Worm (Caenorhabditis elegans) whole organism, L3 larva: Measurements from ENCODE around the gene B0238.9.
A peak's percentile ranks its signal among the peaks of the same experiment; 100 is the strongest.

Experiments
- ZK546.5 ChIP-seq: sonication (generic microtip); optimal IDR thresholded peaks from 2 replicates; lab custom pipeline; 2017; ENCODE audit warnings: missing biosample characterization, missing genetic modification characterization
- aly-2 ChIP-seq: fragments of 150-350 bp; optimal IDR thresholded peaks from 2 replicates; lab custom pipeline; 2014; ENCODE audit warnings: missing biosample characterization, missing genetic modification characterization
- ama-1 ChIP-seq: fragments of 150-350 bp; optimal IDR thresholded peaks from 2 replicates; lab custom pipeline; 2018
- ceh-16 ChIP-seq: sonication (generic microtip); optimal IDR thresholded peaks from 2 replicates; lab custom pipeline; 2017; ENCODE audit warnings: missing biosample characterization, missing genetic modification characterization
- ceh-28 ChIP-seq: fragments of 150-350 bp; optimal IDR thresholded peaks from 2 replicates; lab custom pipeline; 2014; ENCODE audit warnings: missing biosample characterization, missing genetic modification reagents, missing genetic modification characterization
- ceh-82 ChIP-seq: fragments of 150-350 bp; optimal IDR thresholded peaks from 2 replicates; lab custom pipeline; 2014; ENCODE audit warnings: missing biosample characterization, missing genetic modification characterization
- daf-12 ChIP-seq: fragments of 150-350 bp; optimal IDR thresholded peaks from 2 replicates; lab custom pipeline; 2014; ENCODE audit warnings: missing biosample characterization, missing genetic modification reagents, missing genetic modification characterization
- egl-5 ChIP-seq: fragments of 150-350 bp; optimal IDR thresholded peaks from 2 replicates; lab custom pipeline; 2017; ENCODE audit warnings: missing biosample characterization, missing genetic modification reagents, missing genetic modification characterization, inconsistent platforms
- elt-2 ChIP-seq: sonication (generic microtip); optimal IDR thresholded peaks from 2 replicates; lab custom pipeline; 2016; ENCODE audit warnings: missing genetic modification reagents, mild to moderate bottlenecking, missing genetic modification characterization, missing compliant biosample characterization
- elt-3 ChIP-seq, 3 experiments: fragments of 150-350 bp in 1 of 3; sonication (generic microtip) in 2 of 3; optimal IDR thresholded peaks; 2 replicates in 2 of 3; 4 replicates in 1 of 3; lab custom pipeline; 2014 to 2017; ENCODE audit warnings: missing biosample characterization in 3 of 3, missing genetic modification characterization in 3 of 3
- eor-1 ChIP-seq, 2 experiments: fragments of 150-350 bp; optimal IDR thresholded peaks; 2 replicates each; lab custom pipeline; 2014 to 2018; ENCODE audit warnings: missing biosample characterization in 2 of 2, missing genetic modification characterization in 2 of 2
- fkh-10 ChIP-seq: sonication (generic microtip); optimal IDR thresholded peaks from 2 replicates; lab custom pipeline; 2017; ENCODE audit warnings: missing biosample characterization, missing genetic modification reagents, missing genetic modification characterization
- fkh-2 ChIP-seq: fragments of 150-350 bp; optimal IDR thresholded peaks from 2 replicates; lab custom pipeline; 2014; ENCODE audit warnings: missing biosample characterization, missing genetic modification reagents, missing genetic modification characterization
- fos-1 ChIP-seq: fragments of 150-350 bp; optimal IDR thresholded peaks from 2 replicates; lab custom pipeline; 2014; ENCODE audit warnings: missing biosample characterization, missing genetic modification characterization
- hmg-11 ChIP-seq: sonication (generic microtip); optimal IDR thresholded peaks from 2 replicates; lab custom pipeline; 2016; ENCODE audit warnings: missing genetic modification characterization, missing compliant biosample characterization
- jun-1 ChIP-seq: fragments of 150-350 bp; optimal IDR thresholded peaks from 2 replicates; lab custom pipeline; 2014; ENCODE audit warnings: missing biosample characterization, missing genetic modification reagents, missing genetic modification characterization
- lin-15B ChIP-seq: fragments of 150-350 bp; optimal IDR thresholded peaks from 2 replicates; lab custom pipeline; 2014; ENCODE audit warnings: missing biosample characterization, missing genetic modification characterization
- lin-39 ChIP-seq: fragments of 150-350 bp; optimal IDR thresholded peaks from 2 replicates; lab custom pipeline; 2018; ENCODE audit warnings: missing biosample characterization, missing genetic modification reagents, missing genetic modification characterization
- lsy-12 ChIP-seq: sonication (generic microtip); optimal IDR thresholded peaks from 2 replicates; lab custom pipeline; 2016; ENCODE audit warnings: mild to moderate bottlenecking, missing genetic modification characterization, missing compliant biosample characterization
- mdl-1 ChIP-seq: fragments of 150-350 bp; optimal IDR thresholded peaks from 2 replicates; lab custom pipeline; 2014; ENCODE audit warnings: missing biosample characterization, missing genetic modification characterization
- mml-1 ChIP-seq: fragments of 150-350 bp; sonication (generic microtip); optimal IDR thresholded peaks from 3 replicates; lab custom pipeline; 2014; ENCODE audit warnings: missing biosample characterization, missing genetic modification characterization
- nfya-1 ChIP-seq: sonication (generic microtip); optimal IDR thresholded peaks from 2 replicates; lab custom pipeline; 2017; ENCODE audit warnings: missing genetic modification characterization, mild to moderate bottlenecking, missing compliant biosample characterization, antibody characterized with exemption, moderate library complexity; ENCODE audit not compliant: insufficient read depth
- nhr-11 ChIP-seq: fragments of 150-350 bp; optimal IDR thresholded peaks from 2 replicates; lab custom pipeline; 2014; ENCODE audit warnings: missing biosample characterization, missing genetic modification characterization
- nhr-12 ChIP-seq: fragments of 150-350 bp; optimal IDR thresholded peaks from 2 replicates; lab custom pipeline; 2014; ENCODE audit warnings: missing biosample characterization, missing genetic modification characterization
- nhr-23 ChIP-seq: fragments of 150-350 bp; optimal IDR thresholded peaks from 2 replicates; lab custom pipeline; 2014; ENCODE audit warnings: missing biosample characterization, missing genetic modification reagents, missing genetic modification characterization
- nhr-237 ChIP-seq: fragments of 150-350 bp; optimal IDR thresholded peaks from 2 replicates; lab custom pipeline; 2014; ENCODE audit warnings: missing biosample characterization, missing genetic modification characterization
- nhr-25 ChIP-seq: sonication (generic microtip); optimal IDR thresholded peaks from 2 replicates; lab custom pipeline; 2017; ENCODE audit warnings: missing biosample characterization, missing genetic modification characterization
- nhr-28 ChIP-seq: fragments of 150-350 bp; optimal IDR thresholded peaks from 2 replicates; lab custom pipeline; 2014; ENCODE audit warnings: missing biosample characterization, missing genetic modification characterization
- nhr-43 ChIP-seq: sonication (generic microtip); optimal IDR thresholded peaks from 2 replicates; lab custom pipeline; 2016; ENCODE audit warnings: mild to moderate bottlenecking, missing genetic modification characterization, missing compliant biosample characterization; ENCODE audit not compliant: poor library complexity, severe bottlenecking
- nhr-67 ChIP-seq: fragments of 150-350 bp; optimal IDR thresholded peaks from 2 replicates; lab custom pipeline; 2014; ENCODE audit warnings: missing biosample characterization, missing genetic modification characterization
- nhr-76 ChIP-seq: fragments of 150-350 bp; sonication (generic microtip); optimal IDR thresholded peaks from 5 replicates; lab custom pipeline; 2014; ENCODE audit warnings: missing biosample characterization, missing genetic modification characterization
- nhr-77 ChIP-seq: fragments of 150-350 bp; optimal IDR thresholded peaks from 2 replicates; lab custom pipeline; 2014; ENCODE audit warnings: missing biosample characterization, missing genetic modification characterization
- pha-4 ChIP-seq: fragments of 150-350 bp; optimal IDR thresholded peaks from 2 replicates; lab custom pipeline; 2014; ENCODE audit warnings: missing biosample characterization, missing genetic modification reagents, missing genetic modification characterization
- pqm-1 ChIP-seq: fragments of 150-350 bp; optimal IDR thresholded peaks from 2 replicates; lab custom pipeline; 2017; ENCODE audit warnings: missing biosample characterization, missing genetic modification characterization, inconsistent platforms
- skn-1 ChIP-seq: fragments of 150-350 bp; optimal IDR thresholded peaks from 2 replicates; lab custom pipeline; 2014; ENCODE audit warnings: missing biosample characterization, missing genetic modification characterization
- tbx-2 ChIP-seq: sonication (generic microtip); optimal IDR thresholded peaks from 2 replicates; lab custom pipeline; 2016; ENCODE audit warnings: mild to moderate bottlenecking, missing genetic modification characterization, missing compliant biosample characterization
- unc-39 ChIP-seq: sonication (generic microtip); optimal IDR thresholded peaks from 4 replicates; lab custom pipeline; 2017; ENCODE audit warnings: missing biosample characterization, missing genetic modification characterization
- unc-62 ChIP-seq: fragments of 150-350 bp; sonication (generic microtip); optimal IDR thresholded peaks from 4 replicates; lab custom pipeline; 2014; ENCODE audit warnings: missing biosample characterization, missing genetic modification reagents, missing genetic modification characterization
- zag-1 ChIP-seq: fragments of 150-350 bp; optimal IDR thresholded peaks from 2 replicates; lab custom pipeline; 2014; ENCODE audit warnings: missing biosample characterization, missing genetic modification characterization
- ztf-4 ChIP-seq: fragments of 150-350 bp; optimal IDR thresholded peaks from 2 replicates; lab custom pipeline; 2014; ENCODE audit warnings: missing biosample characterization, missing genetic modification characterization

Gene B0238.9

DNA sequence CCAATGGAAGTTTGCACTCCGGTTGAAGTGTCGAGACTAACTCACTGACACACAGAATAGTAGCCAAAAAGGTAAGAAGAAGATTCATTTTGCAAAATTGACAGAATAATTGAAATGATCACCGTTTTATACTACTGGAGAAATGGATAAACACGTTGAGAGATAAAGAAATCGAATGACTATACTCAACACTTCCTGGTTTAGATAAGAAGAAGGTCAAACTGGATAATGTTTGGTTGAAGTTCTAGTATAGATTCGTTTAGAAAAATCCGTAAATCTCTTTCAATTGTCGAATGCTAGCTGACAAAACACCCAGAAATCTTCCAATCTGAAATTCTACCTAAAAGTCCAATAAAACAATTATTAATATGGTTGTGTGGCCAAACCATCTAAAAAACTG, 9.4 kb upstream of the B0238.9 start, which contains the start of gene Y49G5A.1:
Gene Y49G5A.1 (minus strand): TSS at position 101 of the 400 bp plus-strand sequence.
- no peak for TF ChIP-seq ZK546.5
- TF ChIP-seq zag-1 (tag; lab: Kevin White, UChicago): no peak
- TF ChIP-seq aly-2: no peak

DNA sequence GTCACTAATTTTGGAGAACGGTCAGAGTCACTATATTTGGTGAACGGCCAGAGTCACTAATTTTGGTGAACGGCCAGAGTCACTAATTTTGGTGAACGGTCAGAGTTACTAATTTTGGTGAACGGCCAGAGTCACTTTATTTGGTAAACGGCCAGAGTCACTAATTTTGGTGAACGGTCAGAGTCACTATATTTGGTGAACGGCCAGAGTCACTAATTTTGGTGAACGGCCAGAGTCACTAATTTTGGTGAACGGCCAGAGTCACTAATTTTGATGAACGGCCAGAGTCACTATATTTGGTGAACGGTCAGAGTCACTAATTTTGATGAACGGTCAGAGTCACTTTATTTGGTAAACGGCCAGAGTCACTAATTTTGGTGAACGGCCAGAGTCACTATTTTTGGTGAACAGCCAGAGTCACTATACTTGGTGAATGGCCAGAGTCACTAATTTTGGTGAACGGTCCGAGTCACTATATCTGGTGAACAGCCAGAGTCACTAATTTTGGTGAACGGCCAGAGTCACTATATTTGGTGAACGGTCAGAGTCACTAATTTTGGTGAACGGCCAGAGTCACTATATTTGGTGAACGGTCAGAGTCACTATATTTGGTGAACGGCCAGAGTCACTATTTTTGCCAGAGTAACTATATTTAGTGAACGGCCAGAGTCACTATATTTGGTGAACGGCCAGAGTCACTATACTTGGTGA, 6.5 kb upstream of the B0238.9 start:
- peak; percentile 10 for TF ChIP-seq nhr-43
- peak; percentile 67 for TF ChIP-seq lsy-12 (tag; lab: Kevin White, UChicago)

DNA sequence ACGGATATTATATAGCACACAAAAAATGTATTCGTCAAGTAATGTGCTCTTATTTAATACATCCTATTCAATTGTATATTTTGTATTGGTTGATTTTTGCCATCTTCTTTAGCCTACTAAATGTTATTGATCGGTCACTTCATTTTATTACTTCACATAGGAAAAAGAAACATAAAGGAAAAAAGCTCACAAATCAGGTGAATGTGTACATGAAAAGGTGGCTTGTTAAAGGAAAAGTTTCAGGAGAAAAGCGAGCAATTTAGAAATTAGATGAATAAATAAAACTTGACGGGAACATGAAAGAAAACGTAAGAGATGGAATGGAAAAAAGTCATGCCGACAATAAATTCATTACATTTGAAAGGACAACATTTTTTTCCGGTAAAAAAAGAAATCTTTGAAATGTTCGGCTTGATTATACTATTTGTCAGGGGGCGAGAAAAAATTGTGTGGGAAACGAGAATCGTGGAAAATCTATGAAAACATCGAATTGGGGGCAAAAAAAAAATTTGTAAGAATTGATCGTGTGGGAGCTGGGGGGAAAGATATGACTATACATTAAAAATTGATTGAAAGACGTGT, 2.4 kb downstream of the B0238.9 start:
- TF ChIP-seq nhr-25 (tag; lab: Kevin White, UChicago) (no peak), ama-1 (lab: Kevin White, UChicago) (peak; percentile 23), tbx-2 (tag; lab: Kevin White, UChicago) (no peak), lin-15B (tag; lab: Kevin White, UChicago) (no peak), nhr-43 (peak; percentile 39)

DNA sequence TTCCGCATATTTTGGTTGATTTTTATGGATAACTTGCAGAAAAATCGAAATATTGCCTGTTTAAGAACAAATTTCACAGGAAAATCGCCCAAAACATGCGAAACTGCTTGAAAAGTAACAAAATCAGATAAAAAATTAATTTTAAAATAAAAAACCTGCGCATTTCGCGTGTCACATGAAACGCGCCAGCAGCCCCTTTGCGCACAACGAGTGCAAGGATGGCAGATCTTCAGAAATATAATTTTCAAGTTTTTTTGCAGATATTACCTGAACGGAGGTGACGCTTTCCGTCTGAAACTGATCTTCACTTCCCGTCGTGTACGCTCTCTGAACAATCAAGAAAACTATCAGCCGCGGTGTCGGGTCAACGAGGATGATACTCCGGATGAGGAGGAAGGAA, 2.9 kb downstream of the B0238.9 start:
- TF ChIP-seq fkh-10 (no peak), lin-15B (tag; lab: Kevin White, UChicago) (peak; percentile 64), nhr-28 (no peak), zag-1 (tag; lab: Kevin White, UChicago) (no peak), unc-62 (no peak), ZK546.5 (no peak), elt-3 (tag; optimal IDR thresholded peaks at IDR 0.05; lab: Kevin White, UChicago) (no peak), lsy-12 (tag; lab: Kevin White, UChicago) (no peak), nhr-11 (tag; lab: Kevin White, UChicago) (no peak), ceh-28 (no peak), nhr-23 (peak; percentile 51), tbx-2 (tag; lab: Kevin White, UChicago) (no peak), ceh-16 (tag; lab: Kevin White, UChicago) (no peak), ama-1 (lab: Kevin White, UChicago) (no peak), ztf-4 (no peak), fos-1 (tag; lab: Kevin White, UChicago) (no peak), nhr-12 (tag; lab: Kevin White, UChicago) (no peak), nhr-76 (tag; lab: Kevin White, UChicago) (no peak), skn-1 (tag; lab: Kevin White, UChicago) (no peak), pha-4 (peak; percentile 53), eor-1 (tag; optimal IDR thresholded peaks at IDR 0.05; lab: Kevin White, UChicago) (no peak), nhr-43 (peak; percentile 1), nhr-237 (tag; lab: Kevin White, UChicago) (no peak), egl-5 (tag; lab: Kevin White, UChicago) (no peak), daf-12 (tag; lab: Kevin White, UChicago) (no peak), elt-2 (tag; lab: Kevin White, UChicago) (peak; percentile 9), nhr-77 (tag; lab: Kevin White, UChicago) (no peak), jun-1 (no peak), unc-39 (tag; lab: Kevin White, UChicago) (no peak), hmg-11 (tag; lab: Kevin White, UChicago) (no peak), nhr-67 (no peak), fkh-2 (tag; lab: Kevin White, UChicago) (no peak), mdl-1 (tag; lab: Kevin White, UChicago) (no peak), pqm-1 (tag; lab: Kevin White, UChicago) (no peak), mml-1 (tag; lab: Kevin White, UChicago) (no peak), nhr-25 (tag; lab: Kevin White, UChicago) (no peak), ceh-82 (no peak), aly-2 (no peak), nfya-1 (tag; lab: Kevin White, UChicago) (peak; percentile 53), lin-39 (no peak)
